Worm (Caenorhabditis elegans) whole organism, L4 larva: ENCODE data around the gene famp-1.

ENCODE experiments used
- Y75B8A.6 ChIP-seq: fragments of 200-800 bp; sonication (Bioruptor generic); IDR thresholded peaks from 2 replicates; pipeline ENCODE4 v1.3.6; 2022; ENCODE audit warnings: missing genetic modification reagents, missing genetic modification characterization, missing compliant biosample characterization
- ZK337.2 ChIP-seq: fragments of 200-800 bp; sonication (Bioruptor generic); IDR thresholded peaks from 2 replicates; pipeline ENCODE4 v1.3.6; 2022; ENCODE audit warnings: missing genetic modification reagents, missing genetic modification characterization, missing compliant biosample characterization
- aha-1 ChIP-seq: fragments of 150-350 bp; peaks from one replicate; lab custom pipeline; 2014; ENCODE audit warnings: missing biosample characterization, missing genetic modification characterization
- aly-2 ChIP-seq: sonication (generic microtip); optimal IDR thresholded peaks from 2 replicates; lab custom pipeline; 2018; ENCODE audit warnings: missing biosample characterization, missing genetic modification characterization
- ceh-20 ChIP-seq: fragments of 200-800 bp; sonication (Bioruptor generic); IDR thresholded peaks from 2 replicates; pipeline ENCODE4 v1.3.6; 2022; ENCODE audit warnings: missing genetic modification reagents, missing genetic modification characterization, missing compliant biosample characterization
- daf-12 ChIP-seq: fragments of 150-350 bp; optimal IDR thresholded peaks from 2 replicates; lab custom pipeline; 2014; ENCODE audit warnings: missing biosample characterization, missing genetic modification reagents, missing genetic modification characterization
- dmd-6 ChIP-seq: fragments of 200-800 bp; sonication (Bioruptor generic); IDR thresholded peaks from 2 replicates; pipeline ENCODE4 v1.3.6; 2022; ENCODE audit warnings: missing genetic modification reagents, missing genetic modification characterization, missing compliant biosample characterization
- egl-27 ChIP-seq: sonication (generic microtip); optimal IDR thresholded peaks from 3 replicates; lab custom pipeline; 2017; ENCODE audit warnings: missing biosample characterization, missing genetic modification reagents, missing genetic modification characterization
- gei-8 ChIP-seq: fragments of 200-800 bp; sonication (Bioruptor generic); optimal IDR thresholded peaks from 2 replicates; lab custom pipeline; 2018; ENCODE audit warnings: mild to moderate bottlenecking, missing genetic modification characterization, missing compliant biosample characterization
- hmg-1.1 ChIP-seq: fragments of 200-800 bp; sonication (Bioruptor generic); IDR thresholded peaks from 2 replicates; pipeline ENCODE4 v1.3.6; 2022; ENCODE audit warnings: missing genetic modification reagents, missing genetic modification characterization, missing compliant biosample characterization
- lim-7 ChIP-seq: fragments of 200-800 bp; sonication (Bioruptor generic); IDR thresholded peaks from 2 replicates; pipeline ENCODE4 v1.3.6; 2022; ENCODE audit warnings: missing genetic modification characterization, missing compliant biosample characterization
- lin-38 ChIP-seq: fragments of 200-800 bp; sonication (Bioruptor generic); IDR thresholded peaks from 2 replicates; pipeline ENCODE4 v1.3.6; 2022; ENCODE audit warnings: missing genetic modification reagents, missing genetic modification characterization, missing compliant biosample characterization
- lir-3 ChIP-seq: sonication (generic microtip); optimal IDR thresholded peaks from 2 replicates; lab custom pipeline; 2016; ENCODE audit warnings: mild to moderate bottlenecking, missing genetic modification characterization, missing compliant biosample characterization
- madf-5 ChIP-seq, 2 experiments: fragments of 200-800 bp; sonication (Bioruptor generic); IDR thresholded peaks; 2 replicates each; pipeline ENCODE4 v1.3.6; 2022; ENCODE audit warnings: missing compliant biosample characterization in 2 of 2, missing genetic modification characterization in 2 of 2
- mxl-2 ChIP-seq: fragments of 200-800 bp; sonication (Bioruptor generic); conservative IDR thresholded peaks from 2 replicates; pipeline ENCODE4 v1.3.6; 2022; ENCODE audit warnings: missing genetic modification reagents, missing genetic modification characterization, missing compliant biosample characterization
- nhr-102 ChIP-seq: sonication (generic microtip); optimal IDR thresholded peaks from 2 replicates; lab custom pipeline; 2016; ENCODE audit warnings: mild to moderate bottlenecking, missing genetic modification characterization, moderate library complexity, missing compliant biosample characterization
- nhr-41 ChIP-seq: fragments of 200-800 bp; sonication (Bioruptor generic); IDR thresholded peaks from 2 replicates; pipeline ENCODE4 v1.3.6; 2022; ENCODE audit warnings: missing genetic modification reagents, missing genetic modification characterization, missing compliant biosample characterization
- nhr-42 ChIP-seq: fragments of 200-800 bp; sonication (Bioruptor generic); IDR thresholded peaks from 2 replicates; pipeline ENCODE4 v1.3.6; 2022; ENCODE audit warnings: missing genetic modification characterization, missing compliant biosample characterization
- nhr-48 ChIP-seq: sonication (generic microtip); optimal IDR thresholded peaks from 2 replicates; lab custom pipeline; 2016; ENCODE audit warnings: mild to moderate bottlenecking, missing genetic modification characterization, missing compliant biosample characterization
- pqm-1 ChIP-seq: sonication (generic microtip); optimal IDR thresholded peaks from 2 replicates; lab custom pipeline; 2017; ENCODE audit warnings: missing biosample characterization, missing genetic modification characterization
- set-16 ChIP-seq: fragments of 200-800 bp; sonication (Bioruptor generic); IDR thresholded peaks from 2 replicates; pipeline ENCODE4 v1.3.6; 2022; ENCODE audit warnings: missing genetic modification reagents, missing genetic modification characterization, missing compliant biosample characterization
- spr-3 ChIP-seq: fragments of 200-800 bp; sonication (Bioruptor generic); optimal IDR thresholded peaks from 2 replicates; lab custom pipeline; 2018; ENCODE audit warnings: mild to moderate bottlenecking, missing genetic modification characterization, missing compliant biosample characterization
- tag-97 ChIP-seq: fragments of 200-800 bp; sonication (Bioruptor generic); IDR thresholded peaks from 2 replicates; pipeline ENCODE4 v1.3.6; 2022; ENCODE audit warnings: missing genetic modification characterization, missing compliant biosample characterization
- tra-1 ChIP-seq: fragments of 200-800 bp; sonication (Bioruptor generic); IDR thresholded peaks from 2 replicates; pipeline ENCODE4 v1.3.6; 2022; ENCODE audit warnings: missing genetic modification reagents, missing genetic modification characterization, missing compliant biosample characterization
- unc-130 ChIP-seq: sonication (generic microtip); optimal IDR thresholded peaks from 2 replicates; lab custom pipeline; 2016; ENCODE audit warnings: missing genetic modification reagents, missing genetic modification characterization, missing compliant biosample characterization
- unc-39 ChIP-seq: sonication (generic microtip); optimal IDR thresholded peaks from 2 replicates; lab custom pipeline; 2017; ENCODE audit warnings: missing biosample characterization, missing genetic modification characterization
- zfp-3 ChIP-seq: fragments of 200-800 bp; sonication (Bioruptor generic); conservative IDR thresholded peaks from 2 replicates; pipeline ENCODE4 v1.3.6; 2022; ENCODE audit warnings: missing genetic modification reagents, missing genetic modification characterization, missing compliant biosample characterization
- zip-2 ChIP-seq: fragments of 150-350 bp; optimal IDR thresholded peaks from 2 replicates; lab custom pipeline; 2014; ENCODE audit warnings: missing biosample characterization, missing genetic modification characterization
- ztf-7 ChIP-seq: fragments of 150-350 bp; optimal IDR thresholded peaks from 2 replicates; lab custom pipeline; 2014; ENCODE audit warnings: missing biosample characterization, missing genetic modification characterization

The famp-1 gene

DNA sequence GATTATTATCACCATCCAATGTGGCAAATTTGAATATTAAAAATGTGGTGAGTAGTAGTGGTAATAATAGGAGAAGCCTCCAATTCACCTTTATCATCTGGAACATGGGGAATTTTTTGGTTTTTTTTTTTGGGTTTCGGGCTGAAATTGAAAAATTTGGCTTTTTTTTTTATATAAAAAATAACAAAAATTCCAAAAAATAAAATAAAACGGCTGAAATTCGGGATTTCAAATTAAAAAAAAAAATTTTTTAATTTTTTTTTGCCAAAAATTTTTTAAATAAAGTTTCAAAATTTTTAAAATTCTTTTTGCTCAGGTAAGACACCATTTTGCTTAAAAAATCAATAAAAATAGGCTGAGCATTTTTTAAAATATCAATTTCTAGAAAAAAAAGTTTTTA, at the start of gene famp-1:
TSS of gene famp-1 (minus strand) at position 101 of the 400 bp plus-strand sequence.
- TF ChIP-seq lir-3 (no peak), gei-8 (GFP tag; lab: Kevin White, UChicago) (no peak), nhr-48 (tag; lab: Kevin White, UChicago) (no peak), pqm-1 (tag; lab: Kevin White, UChicago) (no peak), mxl-2 (GFP tag; lab: Robert Waterston, UW) (no peak), egl-27 (no peak)

DNA sequence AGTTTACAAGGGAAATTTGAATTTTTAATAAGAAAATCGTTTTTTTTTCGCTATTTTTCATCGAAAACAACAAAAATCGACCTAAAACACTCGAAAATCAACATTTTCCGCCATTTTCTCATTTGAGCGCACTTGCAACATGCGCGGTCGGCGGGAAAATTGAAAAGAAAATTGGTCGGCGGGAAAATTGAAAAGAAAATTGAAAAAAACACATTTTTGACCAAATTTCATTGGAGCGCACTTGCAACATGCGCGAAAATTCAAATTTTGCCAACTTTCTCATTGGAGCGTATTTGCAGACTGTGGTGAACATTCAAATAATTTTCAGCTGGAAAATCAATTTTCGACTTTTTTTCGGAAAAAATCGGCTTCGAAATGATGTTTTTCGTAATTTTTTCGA, 48.1 kb upstream of the famp-1 start:
- TF ChIP-seq pqm-1 (tag; lab: Kevin White, UChicago) (no peak), lin-38 (GFP tag; lab: Robert Waterston, UW) (peak; percentile 92), nhr-102 (tag; lab: Kevin White, UChicago) (no peak), Y75B8A.6 (GFP tag; lab: Robert Waterston, UW) (no peak), ceh-20 (no peak)
- TF ChIP-seq, all 104 proteins: peak for 1

- TF ChIP-seq aha-1 (peak; percentile 61), spr-3 (GFP tag; lab: Kevin White, UChicago) (no peak), lin-38 (GFP tag; lab: Robert Waterston, UW) (peak; percentile 67), madf-5 (GFP tag; IDR thresholded peaks at IDR 0.05; lab: Robert Waterston, UW) (0 out of 4 replicates have a peak, but pooled peaks of 1 of the 2 experiments have one; percentile 15), zfp-3 (GFP tag; lab: Robert Waterston, UW) (0 out of 2 replicates have a peak, but pooled peaks have one; percentile 20)
Measured at ce11 chrIV:2308203-2308602, 44.7 kb upstream of the famp-1 start.

ce11 chrIV:2307374-2307773, 43.9 kb upstream of the famp-1 start:
- 0 out of 2 replicates have a peak, but pooled peaks have one; percentile 61 for TF ChIP-seq zfp-3 (GFP tag; lab: Robert Waterston, UW)
- TF ChIP-seq ceh-20 = no peak
- 0 out of 2 replicates have a peak, but pooled peaks have one; percentile 5 for TF ChIP-seq Y75B8A.6 (GFP tag; lab: Robert Waterston, UW)
- no peak for TF ChIP-seq ZK337.2 (GFP tag; lab: Robert Waterston, UW)
- TF ChIP-seq dmd-6 = no peak
- TF ChIP-seq nhr-42 (GFP tag; lab: Robert Waterston, UW) = 0 out of 2 replicates have a peak, but pooled peaks have one; percentile 47
- TF ChIP-seq tag-97 (GFP tag; lab: Robert Waterston, UW) = no peak
- no peak for TF ChIP-seq ztf-7 (tag; lab: Kevin White, UChicago)
- TF ChIP-seq set-16 (GFP tag; lab: Robert Waterston, UW) = no peak
- TF ChIP-seq egl-27 = no peak
- TF ChIP-seq tra-1 (GFP tag; lab: Robert Waterston, UW) = no peak
- peak; percentile 45; the same call in 1 of the 2 replicates for TF ChIP-seq lin-38 (GFP tag; lab: Robert Waterston, UW)

DNA sequence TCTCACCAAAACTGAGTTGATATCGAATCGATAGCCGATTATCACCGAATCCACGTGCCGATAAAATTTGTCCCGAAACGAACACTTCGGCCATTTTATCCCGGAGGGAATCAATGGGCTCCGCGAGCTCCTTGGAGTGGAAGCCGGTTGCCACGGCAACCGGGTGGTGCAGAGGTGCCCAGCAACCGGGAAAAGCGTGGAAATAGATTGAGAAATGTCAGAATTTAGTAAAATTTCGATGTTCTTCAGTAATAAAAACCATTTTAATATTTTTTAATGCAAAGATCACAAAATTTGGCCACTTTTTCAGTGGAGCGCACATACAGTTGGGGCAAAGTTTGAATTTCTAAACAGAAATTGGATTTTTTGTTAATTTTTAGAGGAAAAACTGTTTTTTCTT, 43.0 kb upstream of the famp-1 start, which contains the start of gene mksr-2:
TSS of gene mksr-2 (minus strand) at position 101 of the 400 bp plus-strand sequence.
- no peak for TF ChIP-seq hmg-1.1 (GFP tag; lab: Robert Waterston, UW)
- no peak for TF ChIP-seq unc-39
- TF ChIP-seq unc-130 (GFP tag; lab: Kevin White, UChicago) = no peak
- TF ChIP-seq Y75B8A.6 (GFP tag; lab: Robert Waterston, UW) = no peak

ce11 chrIV:2300186-2300585, 36.7 kb upstream of the famp-1 start, which contains the start of gene lin-1:
Gene lin-1 (minus strand): TSS chrIV:2300286.
- no peak for TF ChIP-seq nhr-41
- no peak for TF ChIP-seq ceh-20
- no peak for TF ChIP-seq nhr-102 (tag; lab: Kevin White, UChicago)
- no peak for TF ChIP-seq aly-2
- no peak for TF ChIP-seq zfp-3 (GFP tag; lab: Robert Waterston, UW)
- TF ChIP-seq daf-12 (tag; lab: Kevin White, UChicago) = no peak
- TF ChIP-seq zip-2 (tag; lab: Kevin White, UChicago) = no peak
- no peak for TF ChIP-seq lim-7 (GFP tag; lab: Robert Waterston, UW)
- TF ChIP-seq gei-8 (GFP tag; lab: Kevin White, UChicago) = no peak
- TF ChIP-seq, all 104 proteins: peak for 0
